Fruit fly (Drosophila melanogaster) whole organism, prepupa: ENCODE results near the gene Grip128.

Experiments
- CG4318 ChIP-seq: fragments of 200-800 bp; sonication (Bioruptor generic); optimal IDR thresholded peaks from 3 replicates; lab custom pipeline; 2017; ENCODE audit warnings: missing biosample characterization, mild to moderate bottlenecking, missing genetic modification characterization
- Hr4 ChIP-seq: fragments of 200-800 bp; sonication (Bioruptor generic); optimal IDR thresholded peaks from 3 replicates; lab custom pipeline; 2016; ENCODE audit warnings: missing biosample characterization, missing genetic modification characterization
- OdsH ChIP-seq: fragments of 200-800 bp; sonication (Bioruptor generic); optimal IDR thresholded peaks from 3 replicates; lab custom pipeline; 2016; ENCODE audit warnings: missing biosample characterization, missing genetic modification characterization
- Sox102F ChIP-seq: fragments of 200-800 bp; sonication (Bioruptor generic); optimal IDR thresholded peaks from 2 replicates; lab custom pipeline; 2016; ENCODE audit warnings: missing biosample characterization, mild to moderate bottlenecking, missing genetic modification characterization
- acj6 ChIP-seq: fragments of 200-800 bp; sonication (Bioruptor generic); optimal IDR thresholded peaks from 3 replicates; lab custom pipeline; 2016; ENCODE audit warnings: missing biosample characterization, missing genetic modification characterization
- dsx ChIP-seq: fragments of 200-800 bp; optimal IDR thresholded peaks from 3 replicates; lab custom pipeline; 2019; ENCODE audit warnings: missing biosample characterization, mild to moderate bottlenecking, missing genetic modification characterization, moderate library complexity; ENCODE audit not compliant: poor library complexity, severe bottlenecking
- ss ChIP-seq, 2 experiments: fragments of 200-800 bp; sonication (Bioruptor generic); optimal IDR thresholded peaks; 2 replicates in 1 of 2; 3 replicates in 1 of 2; lab custom pipeline; 2017 to 2018; ENCODE audit warnings: mild to moderate bottlenecking in 2 of 2, missing biosample characterization in 2 of 2, missing genetic modification characterization in 2 of 2, moderate library complexity in 1 of 2

dm6 chrX:15490519-15490918, 18.6 kb upstream of the Grip128 start:
- TF ChIP-seq CG4318 (GFP tag; lab: Kevin White, UChicago) = no peak
- TF ChIP-seq ss (GFP tag; optimal IDR thresholded peaks at IDR 0.05; lab: Kevin White, UChicago) = no peak
- TF ChIP-seq Sox102F (GFP tag; lab: Kevin White, UChicago) = no peak
- no peak for TF ChIP-seq dsx (GFP tag; lab: Kevin White, UChicago)
- TF ChIP-seq Hr4 = no peak
- TF ChIP-seq acj6 (GFP tag; lab: Kevin White, UChicago) = no peak
- TF ChIP-seq OdsH (GFP tag; lab: Kevin White, UChicago) = no peak
